Worm (Caenorhabditis elegans) whole organism, early embryonic: ENCODE measurements around the gene flh-1.

Source experiments
- aly-1 ChIP-seq: sonication (generic microtip); optimal IDR thresholded peaks from 2 replicates; lab custom pipeline; 2016; ENCODE audit warnings: missing genetic modification characterization, missing compliant biosample characterization
- sea-1 ChIP-seq: fragments of 200-800 bp; sonication (Bioruptor generic); conservative IDR thresholded peaks from 2 replicates; pipeline ENCODE4 v1.3.6; 2022; ENCODE audit warnings: missing genetic modification characterization, missing compliant biosample characterization
- tbx-11 ChIP-seq: fragments of 200-800 bp; sonication (Bioruptor generic); IDR thresholded peaks from 2 replicates; pipeline ENCODE4 v1.3.6; 2022; ENCODE audit warnings: missing genetic modification characterization, missing compliant biosample characterization

DNA sequence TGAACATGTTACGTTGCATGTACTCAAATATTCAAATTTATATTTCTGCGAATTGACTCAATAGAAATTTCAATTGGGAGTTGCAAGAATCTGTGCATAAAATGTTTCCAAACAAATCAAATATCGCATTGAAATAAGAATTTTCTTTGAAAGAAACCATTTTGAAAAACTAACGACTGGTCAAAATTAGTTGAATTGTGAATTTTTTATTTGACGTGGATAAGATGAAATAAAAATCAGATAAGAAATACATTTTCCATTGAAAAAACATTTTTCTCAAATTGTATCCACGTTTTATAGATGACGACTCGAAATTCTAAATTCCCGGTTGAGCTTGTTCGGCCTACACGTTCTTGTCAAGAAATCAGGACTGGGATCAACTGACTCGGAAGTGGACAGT is 39.2 kb downstream of the flh-1 start, which contains the start of gene C46C2.3:
- no peak for TF ChIP-seq aly-1 (tag; lab: Kevin White, UChicago)
- TF ChIP-seq tbx-11 (GFP tag; lab: Robert Waterston, UW), result no peak
- no peak for TF ChIP-seq sea-1 (GFP tag; lab: Robert Waterston, UW)
